Worm (Caenorhabditis elegans) whole organism, L4 larva: Measurements from ENCODE around the gene C23H5.11.

ENCODE experiments used
- F10B5.3 ChIP-seq: sonication (generic microtip); optimal IDR thresholded peaks from 2 replicates; lab custom pipeline; 2016; ENCODE audit warnings: mild to moderate bottlenecking, missing genetic modification characterization, missing compliant biosample characterization
- T20F7.1 ChIP-seq: fragments of 200-800 bp; sonication (Bioruptor generic); optimal IDR thresholded peaks from 2 replicates; lab custom pipeline; 2018; ENCODE audit warnings: mild to moderate bottlenecking, missing genetic modification characterization, missing compliant biosample characterization
- Y105C5A.15 ChIP-seq: fragments of 200-800 bp; sonication (Bioruptor generic); IDR thresholded peaks from 2 replicates; pipeline ENCODE4 v1.3.6; 2022; ENCODE audit warnings: missing genetic modification characterization, missing compliant biosample characterization
- Y48G9A.11 ChIP-seq: fragments of 200-800 bp; sonication (Bioruptor generic); IDR thresholded peaks from 2 replicates; pipeline ENCODE4 v1.3.6; 2022; ENCODE audit warnings: missing genetic modification reagents, missing genetic modification characterization, missing compliant biosample characterization
- Y75B8A.6 ChIP-seq: fragments of 200-800 bp; sonication (Bioruptor generic); IDR thresholded peaks from 2 replicates; pipeline ENCODE4 v1.3.6; 2022; ENCODE audit warnings: missing genetic modification reagents, missing genetic modification characterization, missing compliant biosample characterization
- ZK546.5 ChIP-seq, 2 experiments: sonication (generic microtip); optimal IDR thresholded peaks; 2 replicates each; lab custom pipeline; 2017; ENCODE audit warnings: missing biosample characterization in 2 of 2, missing genetic modification characterization in 2 of 2
- ama-1 ChIP-seq: fragments of 150-350 bp; optimal IDR thresholded peaks from 2 replicates; lab custom pipeline; 2014; ENCODE audit warnings: inconsistent platforms, mixed read lengths
- arid-1 ChIP-seq: fragments of 200-800 bp; sonication (Bioruptor generic); conservative IDR thresholded peaks from 2 replicates; pipeline ENCODE4 v1.3.6; 2022; ENCODE audit warnings: missing genetic modification reagents, missing genetic modification characterization, missing compliant biosample characterization
- ceh-32 ChIP-seq: sonication (generic microtip); optimal IDR thresholded peaks from 2 replicates; lab custom pipeline; 2016; ENCODE audit warnings: mild to moderate bottlenecking, missing genetic modification characterization, missing compliant biosample characterization; ENCODE audit not compliant: poor library complexity
- ceh-62 ChIP-seq: sonication (generic microtip); optimal IDR thresholded peaks from 2 replicates; lab custom pipeline; 2017; ENCODE audit warnings: missing biosample characterization, missing genetic modification characterization
- ceh-82 ChIP-seq: sonication (generic microtip); optimal IDR thresholded peaks from 2 replicates; lab custom pipeline; 2017; ENCODE audit warnings: missing biosample characterization, missing genetic modification characterization
- ces-1 ChIP-seq: fragments of 150-350 bp; sonication (generic microtip); optimal IDR thresholded peaks from 4 replicates; lab custom pipeline; 2014; ENCODE audit warnings: missing biosample characterization, missing genetic modification reagents, missing genetic modification characterization
- daf-19 ChIP-seq: fragments of 200-800 bp; sonication (Bioruptor generic); conservative IDR thresholded peaks from 2 replicates; pipeline ENCODE4 v1.3.6; 2022; ENCODE audit warnings: missing genetic modification characterization, missing compliant biosample characterization
- daf-8 ChIP-seq: fragments of 200-800 bp; sonication (Bioruptor generic); IDR thresholded peaks from 2 replicates; pipeline ENCODE4 v1.3.6; 2022; ENCODE audit warnings: missing genetic modification characterization, missing compliant biosample characterization
- dmd-6 ChIP-seq: fragments of 200-800 bp; sonication (Bioruptor generic); IDR thresholded peaks from 2 replicates; pipeline ENCODE4 v1.3.6; 2022; ENCODE audit warnings: missing genetic modification reagents, missing genetic modification characterization, missing compliant biosample characterization
- dmd-8 ChIP-seq: fragments of 200-800 bp; sonication (Bioruptor generic); IDR thresholded peaks from 2 replicates; pipeline ENCODE4 v1.3.6; 2022; ENCODE audit warnings: missing genetic modification characterization, missing compliant biosample characterization
- dmd-9 ChIP-seq: fragments of 200-800 bp; sonication (Bioruptor generic); IDR thresholded peaks from 2 replicates; pipeline ENCODE4 v1.3.6; 2022; ENCODE audit warnings: missing genetic modification reagents, missing genetic modification characterization, missing compliant biosample characterization
- duxl-1 ChIP-seq: sonication (generic microtip); optimal IDR thresholded peaks from 2 replicates; lab custom pipeline; 2016; ENCODE audit warnings: mild to moderate bottlenecking, missing genetic modification characterization, moderate library complexity, missing compliant biosample characterization; ENCODE audit not compliant: poor library complexity
- hmg-1.1 ChIP-seq: fragments of 200-800 bp; sonication (Bioruptor generic); IDR thresholded peaks from 2 replicates; pipeline ENCODE4 v1.3.6; 2022; ENCODE audit warnings: missing genetic modification reagents, missing genetic modification characterization, missing compliant biosample characterization
- jun-1 ChIP-seq: fragments of 150-350 bp; optimal IDR thresholded peaks from 2 replicates; lab custom pipeline; 2014; ENCODE audit warnings: missing biosample characterization, missing genetic modification reagents, missing genetic modification characterization
- lim-7 ChIP-seq: fragments of 200-800 bp; sonication (Bioruptor generic); IDR thresholded peaks from 2 replicates; pipeline ENCODE4 v1.3.6; 2022; ENCODE audit warnings: missing genetic modification characterization, missing compliant biosample characterization
- lin-1 ChIP-seq: fragments of 200-800 bp; sonication (Bioruptor generic); IDR thresholded peaks from 2 replicates; pipeline ENCODE4 v1.3.6; 2022; ENCODE audit warnings: missing genetic modification reagents, missing genetic modification characterization, missing compliant biosample characterization
- lin-13 ChIP-seq: fragments of 150-350 bp; optimal IDR thresholded peaks from 2 replicates; lab custom pipeline; 2014; ENCODE audit warnings: missing biosample characterization, missing genetic modification reagents, missing genetic modification characterization
- lin-15B ChIP-seq: fragments of 150-350 bp; sonication (generic microtip); optimal IDR thresholded peaks from 3 replicates; lab custom pipeline; 2014; ENCODE audit warnings: missing biosample characterization, missing genetic modification characterization
- lin-29 ChIP-seq: fragments of 200-800 bp; sonication (Bioruptor generic); IDR thresholded peaks from 2 replicates; pipeline ENCODE4 v1.3.6; 2022; ENCODE audit warnings: missing genetic modification reagents, missing genetic modification characterization, missing compliant biosample characterization
- lin-38 ChIP-seq: fragments of 200-800 bp; sonication (Bioruptor generic); IDR thresholded peaks from 2 replicates; pipeline ENCODE4 v1.3.6; 2022; ENCODE audit warnings: missing genetic modification reagents, missing genetic modification characterization, missing compliant biosample characterization
- madf-5 ChIP-seq, 2 experiments: fragments of 200-800 bp; sonication (Bioruptor generic); IDR thresholded peaks; 2 replicates each; pipeline ENCODE4 v1.3.6; 2022; ENCODE audit warnings: missing compliant biosample characterization in 2 of 2, missing genetic modification characterization in 2 of 2
- mdl-1 ChIP-seq, 2 experiments: fragments of 150-350 bp in 1 of 2; sonication (generic microtip) in 1 of 2; optimal IDR thresholded peaks; 2 replicates each; lab custom pipeline; 2014 to 2017; ENCODE audit warnings: missing biosample characterization in 2 of 2, missing genetic modification characterization in 2 of 2
- mep-1 ChIP-seq: fragments of 150-350 bp; sonication (generic microtip); optimal IDR thresholded peaks from 3 replicates; lab custom pipeline; 2014; ENCODE audit warnings: missing biosample characterization, missing genetic modification characterization
- mxl-2 ChIP-seq: fragments of 200-800 bp; sonication (Bioruptor generic); conservative IDR thresholded peaks from 2 replicates; pipeline ENCODE4 v1.3.6; 2022; ENCODE audit warnings: missing genetic modification reagents, missing genetic modification characterization, missing compliant biosample characterization
- mxl-3 ChIP-seq: fragments of 200-800 bp; sonication (Bioruptor generic); optimal IDR thresholded peaks from 2 replicates; lab custom pipeline; 2018; ENCODE audit warnings: mild to moderate bottlenecking, missing genetic modification characterization, missing compliant biosample characterization
- nhr-111 ChIP-seq: fragments of 200-800 bp; sonication (Bioruptor generic); optimal IDR thresholded peaks from 2 replicates; lab custom pipeline; 2018; ENCODE audit warnings: mild to moderate bottlenecking, missing genetic modification characterization, missing compliant biosample characterization
- nhr-237 ChIP-seq: sonication (generic microtip); optimal IDR thresholded peaks from 2 replicates; lab custom pipeline; 2017; ENCODE audit warnings: missing biosample characterization, missing genetic modification characterization
- nhr-25 ChIP-seq: sonication (generic microtip); optimal IDR thresholded peaks from 2 replicates; lab custom pipeline; 2017; ENCODE audit warnings: missing genetic modification characterization, mild to moderate bottlenecking, missing compliant biosample characterization, antibody characterized with exemption, moderate library complexity, borderline replicate concordance; ENCODE audit not compliant: insufficient read depth
- nhr-28 ChIP-seq: fragments of 150-350 bp; optimal IDR thresholded peaks from 2 replicates; lab custom pipeline; 2014; ENCODE audit warnings: missing biosample characterization, missing genetic modification characterization
- nhr-48 ChIP-seq: sonication (generic microtip); optimal IDR thresholded peaks from 2 replicates; lab custom pipeline; 2016; ENCODE audit warnings: mild to moderate bottlenecking, missing genetic modification characterization, missing compliant biosample characterization
- nhr-6 ChIP-seq: fragments of 150-350 bp; optimal IDR thresholded peaks from 2 replicates; lab custom pipeline; 2014; ENCODE audit warnings: missing biosample characterization, missing genetic modification characterization
- nhr-76 ChIP-seq: fragments of 150-350 bp; optimal IDR thresholded peaks from 2 replicates; lab custom pipeline; 2014; ENCODE audit warnings: missing biosample characterization, missing genetic modification characterization
- nhr-77 ChIP-seq: fragments of 150-350 bp; optimal IDR thresholded peaks from 2 replicates; lab custom pipeline; 2014; ENCODE audit warnings: missing biosample characterization, missing genetic modification characterization
- rbr-2 ChIP-seq: sonication (generic microtip); optimal IDR thresholded peaks from 2 replicates; lab custom pipeline; 2016; ENCODE audit warnings: missing genotype, missing genetic modification characterization, missing compliant biosample characterization
- snpc-1.2 ChIP-seq: fragments of 200-800 bp; sonication (Bioruptor generic); IDR thresholded peaks from 2 replicates; pipeline ENCODE4 v1.3.6; 2022; ENCODE audit warnings: missing genetic modification reagents, missing genetic modification characterization, missing compliant biosample characterization
- spr-3 ChIP-seq: fragments of 200-800 bp; sonication (Bioruptor generic); optimal IDR thresholded peaks from 2 replicates; lab custom pipeline; 2018; ENCODE audit warnings: mild to moderate bottlenecking, missing genetic modification characterization, missing compliant biosample characterization
- unc-62 ChIP-seq, 3 experiments: fragments of 150-350 bp in 1 of 3; sonication (generic microtip); optimal IDR thresholded peaks in 2 of 3; peaks in 1 of 3; 1 replicate in 1 of 3; 2 replicates in 2 of 3; lab custom pipeline; 2014 to 2017; ENCODE audit warnings: missing biosample characterization in 3 of 3, missing genetic modification characterization in 3 of 3, missing genetic modification reagents in 3 of 3, missing genotype in 1 of 3
- ztf-11 ChIP-seq: fragments of 150-350 bp; optimal IDR thresholded peaks from 2 replicates; lab custom pipeline; 2014; ENCODE audit warnings: missing biosample characterization, missing genetic modification characterization

The C23H5.11 gene

ce11 chrIV:2142320-2142719 lies 42.6 kb upstream of the C23H5.11 start:
- TF ChIP-seq mxl-2 (GFP tag; lab: Robert Waterston, UW): no peak
- no peak for TF ChIP-seq arid-1
- no peak for TF ChIP-seq dmd-8 (GFP tag; lab: Robert Waterston, UW)
- no peak for TF ChIP-seq ama-1
- TF ChIP-seq lin-29: no peak
- no peak for TF ChIP-seq unc-62 (GFP tag; optimal IDR thresholded peaks at IDR 0.05 in 1 of 2; lab: Kevin White, UChicago)
- no peak for TF ChIP-seq unc-62 (tag; optimal IDR thresholded peaks at IDR 0.05; lab: Kevin White, UChicago)
- TF ChIP-seq spr-3 (GFP tag; lab: Kevin White, UChicago): no peak
- no peak for TF ChIP-seq nhr-237
- no peak for TF ChIP-seq ceh-82 (tag; lab: Kevin White, UChicago)
- TF ChIP-seq nhr-76: no peak
- TF ChIP-seq dmd-9 (GFP tag; lab: Robert Waterston, UW): no peak
- no peak for TF ChIP-seq duxl-1 (tag; lab: Kevin White, UChicago)
- no peak for TF ChIP-seq ztf-11 (tag; lab: Kevin White, UChicago)
- TF ChIP-seq lim-7 (GFP tag; lab: Robert Waterston, UW): no peak
- TF ChIP-seq hmg-1.1 (GFP tag; lab: Robert Waterston, UW): no peak
- TF ChIP-seq ZK546.5 (tag; optimal IDR thresholded peaks at IDR 0.05; lab: Kevin White, UChicago): no peak

- TF ChIP-seq mep-1 (tag; lab: Kevin White, UChicago) (no peak), duxl-1 (tag; lab: Kevin White, UChicago) (no peak), mdl-1 (tag; optimal IDR thresholded peaks at IDR 0.05; lab: Kevin White, UChicago) (no peak), dmd-9 (GFP tag; lab: Robert Waterston, UW) (no peak), ceh-32 (tag; lab: Kevin White, UChicago) (no peak), T20F7.1 (GFP tag; lab: Kevin White, UChicago) (no peak), daf-19 (GFP tag; lab: Robert Waterston, UW) (no peak), Y105C5A.15 (no peak)
- TF ChIP-seq, all 104 proteins: peak for 0
Measured at ce11 chrIV:2140543-2140942, 40.9 kb upstream of the C23H5.11 start, which contains the start of gene C54E4.12. Gene C54E4.12, minus strand, starts transcription at chrIV:2140643.

ce11 chrIV:2137478-2137877 lies 37.8 kb upstream of the C23H5.11 start:
- TF ChIP-seq madf-5 (GFP tag; IDR thresholded peaks at IDR 0.05; lab: Robert Waterston, UW) (no peak), dmd-9 (GFP tag; lab: Robert Waterston, UW) (no peak), dmd-6 (no peak), lin-1 (GFP tag; lab: Robert Waterston, UW) (no peak), nhr-111 (GFP tag; lab: Kevin White, UChicago) (no peak), lin-13 (no peak), lin-38 (no peak), lin-15B (no peak)

- TF ChIP-seq Y48G9A.11 (no peak), ces-1 (GFP tag; lab: Kevin White, UChicago) (no peak), nhr-111 (GFP tag; lab: Kevin White, UChicago) (no peak), nhr-6 (tag; lab: Kevin White, UChicago) (no peak), Y75B8A.6 (no peak), mxl-3 (GFP tag; lab: Kevin White, UChicago) (no peak), mxl-2 (GFP tag; lab: Robert Waterston, UW) (no peak), jun-1 (tag; lab: Kevin White, UChicago) (no peak), rbr-2 (tag; lab: Kevin White, UChicago) (no peak), nhr-28 (tag; lab: Kevin White, UChicago) (no peak), daf-8 (GFP tag; lab: Robert Waterston, UW) (no peak), nhr-77 (no peak), nhr-25 (tag; lab: Kevin White, UChicago) (no peak), ceh-82 (tag; lab: Kevin White, UChicago) (no peak), lin-13 (no peak), F10B5.3 (tag; lab: Kevin White, UChicago) (no peak), mdl-1 (tag; optimal IDR thresholded peaks at IDR 0.05; lab: Kevin White, UChicago) (no peak), nhr-48 (tag; lab: Kevin White, UChicago) (no peak), snpc-1.2 (GFP tag; lab: Robert Waterston, UW) (no peak), ceh-62 (tag; lab: Kevin White, UChicago) (no peak)
Measured at ce11 chrIV:2136607-2137006, 36.9 kb upstream of the C23H5.11 start, which contains the start of gene test-1. Gene test-1, plus strand, starts transcription at chrIV:2136951.
